Fruit fly (Drosophila melanogaster): ENCODE data around the gene TAF1B.
A peak's percentile ranks its signal among the peaks of the same experiment; 100 is the strongest.

The TAF1B gene

DNA sequence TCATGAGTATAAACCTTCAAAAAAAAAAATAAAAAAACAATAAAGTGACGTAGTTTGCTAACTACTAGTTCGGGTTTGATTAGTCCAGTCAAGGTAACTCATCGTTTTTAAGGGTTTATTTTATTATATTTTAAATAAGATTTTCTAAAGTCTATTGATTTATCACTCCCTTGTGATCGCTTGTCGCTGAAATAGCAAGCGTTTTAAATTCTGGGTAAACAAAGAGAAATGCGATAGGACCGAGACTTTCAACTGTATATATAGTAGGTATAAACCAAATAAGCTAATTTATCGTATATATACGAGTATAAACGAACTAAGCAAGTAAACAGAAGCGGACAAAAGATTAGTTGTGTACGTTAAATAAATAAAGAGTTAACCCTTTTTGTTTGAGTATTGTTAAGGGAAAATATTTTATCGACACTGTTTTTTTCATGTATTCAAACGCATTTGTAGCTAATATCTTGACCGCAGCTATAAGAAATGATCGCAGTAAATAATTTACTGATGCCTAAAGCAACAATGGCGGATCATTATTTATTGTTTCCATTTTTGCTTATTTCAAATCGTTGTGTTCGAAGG lies 24.6 kb upstream of the TAF1B start (continued):
- no peak for TF ChIP-seq CG8359 (GFP tag; optimal IDR thresholded peaks at IDR 0.05; ENCODE audit: borderline replicate concordance)
- peak; percentile 16 for TF ChIP-seq CG4854 (GFP tag; optimal IDR thresholded peaks at IDR 0.05)
- TF ChIP-seq D19B (GFP tag; optimal IDR thresholded peaks at IDR 0.05): no peak
- TF ChIP-seq CG15696 (tag; optimal IDR thresholded peaks at IDR 0.05): peak; percentile 40
- no peak for TF ChIP-seq CG17912 (GFP tag; optimal IDR thresholded peaks at IDR 0.05)
- TF ChIP-seq emc (GFP tag; optimal IDR thresholded peaks at IDR 0.05): no peak
- TF ChIP-seq gce (GFP tag; IDR thresholded peaks at IDR 0.05): 0 out of 3 replicates have a peak, but pooled peaks have one; percentile 20
- TF ChIP-seq Ravus (GFP tag; IDR thresholded peaks at IDR 0.05): no peak; the same call in 1 of the 2 replicates
- TF ChIP-seq TFAM (GFP tag; optimal IDR thresholded peaks at IDR 0.05): no peak
- no peak for TF ChIP-seq CG10147 (GFP tag; optimal IDR thresholded peaks at IDR 0.05)
- peak; percentile 57; the same call in 2 of the 3 replicates for TF ChIP-seq otp (GFP tag; IDR thresholded peaks at IDR 0.05)
- peak; percentile 61 for TF ChIP-seq Hmr (GFP tag; optimal IDR thresholded peaks at IDR 0.05)
- no peak for TF ChIP-seq trh (GFP tag; optimal IDR thresholded peaks at IDR 0.05)
- peak; percentile 13 for TF ChIP-seq ewg (GFP tag; optimal IDR thresholded peaks at IDR 0.05)
- no peak for TF ChIP-seq CG17361 (GFP tag; IDR thresholded peaks at IDR 0.05)
- TF ChIP-seq Med (GFP tag): peak; percentile 92
- no peak for TF ChIP-seq nerfin-1 (tag; optimal IDR thresholded peaks at IDR 0.05)
- TF ChIP-seq row (GFP tag; IDR thresholded peaks at IDR 0.05): peak; percentile 51; the same call in 2 of the 3 replicates
- no peak for TF ChIP-seq CG12236 (GFP tag; optimal IDR thresholded peaks at IDR 0.05)
- peak; percentile 3 for TF ChIP-seq gcm2 (GFP tag; optimal IDR thresholded peaks at IDR 0.05)
- TF ChIP-seq CG33557 (GFP tag; optimal IDR thresholded peaks at IDR 0.05): peak; percentile 47
- TF ChIP-seq rib (GFP tag; IDR thresholded peaks at IDR 0.05): no peak
- TF ChIP-seq Myb (GFP tag; optimal IDR thresholded peaks at IDR 0.05): peak; percentile 27
- peak; percentile 3 for TF ChIP-seq corto (GFP tag; optimal IDR thresholded peaks at IDR 0.05)
- TF ChIP-seq CG17385 (GFP tag; optimal IDR thresholded peaks at IDR 0.05): peak; percentile 46
- peak; percentile 32 for TF ChIP-seq NK7.1 (GFP tag; optimal IDR thresholded peaks at IDR 0.05)
- TF ChIP-seq Ssrp (tag; optimal IDR thresholded peaks at IDR 0.05): peak; percentile 18
- no peak for TF ChIP-seq CG10959 (GFP tag; IDR thresholded peaks at IDR 0.05)
- TF ChIP-seq Tbp (GFP tag; optimal IDR thresholded peaks at IDR 0.05): no peak
- peak; percentile 39 for TF ChIP-seq CG12391 (tag; optimal IDR thresholded peaks at IDR 0.05)
- TF ChIP-seq Ets97D (GFP tag; optimal IDR thresholded peaks at IDR 0.05): no peak
- TF ChIP-seq jing (GFP tag; optimal IDR thresholded peaks at IDR 0.05): no peak
- peak; percentile 32 for TF ChIP-seq CG12299 (tag; optimal IDR thresholded peaks at IDR 0.05)
- no peak for TF ChIP-seq CG1529 (GFP tag; optimal IDR thresholded peaks at IDR 0.05)
- peak; percentile 8 for TF ChIP-seq Fer1 (GFP tag; optimal IDR thresholded peaks at IDR 0.05)
- TF ChIP-seq Camta (GFP tag; optimal IDR thresholded peaks at IDR 0.05): peak; percentile 39
- no peak for TF ChIP-seq Dfd (GFP tag; optimal IDR thresholded peaks at IDR 0.05)
- no peak for TF ChIP-seq ems (GFP tag; optimal IDR thresholded peaks at IDR 0.05)
- no peak for TF ChIP-seq al (GFP tag; IDR thresholded peaks at IDR 0.05)
- TF ChIP-seq CG6765 (GFP tag; optimal IDR thresholded peaks at IDR 0.05): no peak
- 0 out of 3 replicates have a peak, but pooled peaks have one; percentile 49 for TF ChIP-seq zfh1 (GFP tag; IDR thresholded peaks at IDR 0.05)
- no peak for TF ChIP-seq sima (GFP tag; optimal IDR thresholded peaks at IDR 0.05)
- TF ChIP-seq CG9215 (GFP tag; IDR thresholded peaks at IDR 0.05): no peak
- peak; percentile 41 for TF ChIP-seq CG9817 (tag; optimal IDR thresholded peaks at IDR 0.05)
- peak; percentile 44 for TF ChIP-seq tio (GFP tag; optimal IDR thresholded peaks at IDR 0.05)
- TF ChIP-seq Abd-B (GFP tag; optimal IDR thresholded peaks at IDR 0.05): no peak
- TF ChIP-seq sna (GFP tag; IDR thresholded peaks at IDR 0.05; ENCODE audit: partially characterized antibody): no peak
- no peak for TF ChIP-seq CG14710 (tag; optimal IDR thresholded peaks at IDR 0.05)
- peak; percentile 33 for TF ChIP-seq CG12659 (GFP tag; optimal IDR thresholded peaks at IDR 0.05)
- no peak for TF ChIP-seq dm (GFP tag; optimal IDR thresholded peaks at IDR 0.05)
